Worm (Caenorhabditis elegans): ENCODE results near the gene oxy-4.

Gene oxy-4

DNA sequence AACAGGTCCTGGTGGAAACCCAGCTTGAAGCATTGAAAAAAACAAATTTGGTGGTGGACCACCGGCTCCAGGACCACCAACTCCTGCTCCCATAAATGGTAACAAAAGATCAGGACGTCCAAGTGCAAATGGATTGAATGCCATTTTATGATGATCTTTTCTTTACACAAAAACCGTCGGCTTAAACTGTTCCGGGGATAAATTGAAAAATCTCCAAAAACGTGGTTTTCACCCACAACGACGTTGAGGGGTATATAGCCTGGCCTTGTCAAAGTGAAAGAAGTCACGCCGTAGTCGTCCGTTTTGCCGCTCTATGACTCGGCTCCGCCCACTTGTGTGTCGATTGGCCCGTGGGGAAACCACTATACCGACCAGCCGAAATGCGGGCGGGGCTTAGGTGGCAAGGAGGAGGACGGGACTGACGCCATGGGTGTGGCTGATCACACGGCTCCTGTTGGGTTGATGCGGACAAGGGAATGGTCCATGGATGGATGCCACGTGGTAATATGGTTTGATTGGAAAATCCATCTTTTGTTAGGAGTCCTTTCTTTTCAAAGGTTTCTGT lies 22.5 kb downstream of the oxy-4 start, which contains the start of gene tbx-2 (continued):
- no peak for TF ChIP-seq lin-15B (tag; optimal IDR thresholded peaks at IDR 0.05)
- TF ChIP-seq fkh-10 (GFP tag; optimal IDR thresholded peaks at IDR 0.05), result no peak
- no peak for TF ChIP-seq unc-62 (GFP tag; optimal IDR thresholded peaks at IDR 0.05)
- no peak for TF ChIP-seq ztf-4 (tag; optimal IDR thresholded peaks at IDR 0.05)
- TF ChIP-seq unc-86 (tag; optimal IDR thresholded peaks at IDR 0.05), result no peak
- no peak for TF ChIP-seq aha-1 (tag; optimal IDR thresholded peaks at IDR 0.05)
- TF ChIP-seq efl-1 (optimal IDR thresholded peaks at IDR 0.05), result no peak
- peak in 1 of 2 experiments; percentile 90 for TF ChIP-seq efl-1 (GFP tag; optimal IDR thresholded peaks at IDR 0.05 in 1 of 2)
- no peak for TF ChIP-seq ceh-63 (GFP tag; optimal IDR thresholded peaks at IDR 0.05)
- no peak for TF ChIP-seq irx-1 (tag; optimal IDR thresholded peaks at IDR 0.05)
- TF ChIP-seq pax-3 (tag; optimal IDR thresholded peaks at IDR 0.05), result no peak
- TF ChIP-seq mdl-1 (tag; optimal IDR thresholded peaks at IDR 0.05), result peak in 1 of 2 experiments; percentile 9
- no peak for TF ChIP-seq fos-1 (tag; optimal IDR thresholded peaks at IDR 0.05)
- no peak for TF ChIP-seq skn-1 (tag; optimal IDR thresholded peaks at IDR 0.05)
- TF ChIP-seq elt-3 (tag; optimal IDR thresholded peaks at IDR 0.05), result no peak
- no peak for TF ChIP-seq sup-37 (GFP tag; optimal IDR thresholded peaks at IDR 0.05)
- no peak for TF ChIP-seq lin-13 (GFP tag; optimal IDR thresholded peaks at IDR 0.05)
- TF ChIP-seq nhr-237 (tag; optimal IDR thresholded peaks at IDR 0.05), result no peak
- TF ChIP-seq ztf-11 (tag; optimal IDR thresholded peaks at IDR 0.05), result no peak
- TF ChIP-seq lin-14 (GFP tag; optimal IDR thresholded peaks at IDR 0.05), result peak; percentile 23
- no peak for TF ChIP-seq pag-3 (tag; optimal IDR thresholded peaks at IDR 0.05; ENCODE audit: borderline replicate concordance, insufficient read depth)
- no peak for TF ChIP-seq fkh-4 (tag; optimal IDR thresholded peaks at IDR 0.05; ENCODE audit: borderline replicate concordance)
- no peak for TF ChIP-seq aly-2 (tag; optimal IDR thresholded peaks at IDR 0.05)
- no peak for TF ChIP-seq nhr-90 (tag; optimal IDR thresholded peaks at IDR 0.05; ENCODE audit: poor library complexity)
- TF ChIP-seq ceh-8 (GFP tag; optimal IDR thresholded peaks at IDR 0.05), result no peak
- TF ChIP-seq pqm-1 (tag; optimal IDR thresholded peaks at IDR 0.05), result no peak
- TF ChIP-seq zip-4 (GFP tag; optimal IDR thresholded peaks at IDR 0.05), result no peak
- TF ChIP-seq efl-3 (GFP tag; optimal IDR thresholded peaks at IDR 0.05), result no peak
- TF ChIP-seq blmp-1 (tag; optimal IDR thresholded peaks at IDR 0.05), result no peak
- TF ChIP-seq mab-9 (GFP tag; IDR thresholded peaks at IDR 0.05), result no peak
- TF ChIP-seq tlp-1 (tag; optimal IDR thresholded peaks at IDR 0.05), result no peak
- no peak for TF ChIP-seq lin-39 (tag; optimal IDR thresholded peaks at IDR 0.05)
- TF ChIP-seq C34B4.2 (tag; optimal IDR thresholded peaks at IDR 0.05), result no peak
- TF ChIP-seq vab-15 (tag; optimal IDR thresholded peaks at IDR 0.05), result no peak
- no peak for TF ChIP-seq alr-1 (tag; optimal IDR thresholded peaks at IDR 0.05; ENCODE audit: borderline replicate concordance)

DNA sequence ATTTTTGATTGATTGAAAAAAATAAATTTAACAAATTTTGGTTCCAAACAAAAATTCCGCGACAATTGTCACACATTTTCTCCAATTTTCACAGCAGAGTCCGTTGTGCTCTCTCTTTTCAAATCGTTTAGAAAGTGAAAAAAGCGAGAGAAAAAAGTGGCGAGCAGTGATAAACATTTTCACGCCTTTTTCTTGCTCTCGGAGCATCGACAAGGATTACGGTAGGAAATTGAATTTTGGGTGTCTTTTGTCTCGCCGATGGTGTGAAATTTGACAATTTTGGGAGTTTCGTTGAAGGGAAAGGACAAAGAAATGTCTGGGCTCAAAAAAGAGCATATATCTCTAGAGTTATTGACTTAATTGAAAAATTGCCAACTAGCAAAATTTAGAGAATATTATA lies 24.1 kb downstream of the oxy-4 start:
- TF ChIP-seq ces-1 (GFP tag; optimal IDR thresholded peaks at IDR 0.05), result no peak
- peak in 1 of 2 experiments; percentile 60 for TF ChIP-seq lsy-2 (tag; optimal IDR thresholded peaks at IDR 0.05)
- no peak for TF ChIP-seq efl-1 (optimal IDR thresholded peaks at IDR 0.05)
- TF ChIP-seq efl-1 (GFP tag; optimal IDR thresholded peaks at IDR 0.05 in 1 of 2), result peak in 1 of 2 experiments; percentile 46
- peak; percentile 20 for TF ChIP-seq rnt-1 (tag; optimal IDR thresholded peaks at IDR 0.05)
- TF ChIP-seq tbx-2 (tag; optimal IDR thresholded peaks at IDR 0.05), result peak; percentile 76

DNA sequence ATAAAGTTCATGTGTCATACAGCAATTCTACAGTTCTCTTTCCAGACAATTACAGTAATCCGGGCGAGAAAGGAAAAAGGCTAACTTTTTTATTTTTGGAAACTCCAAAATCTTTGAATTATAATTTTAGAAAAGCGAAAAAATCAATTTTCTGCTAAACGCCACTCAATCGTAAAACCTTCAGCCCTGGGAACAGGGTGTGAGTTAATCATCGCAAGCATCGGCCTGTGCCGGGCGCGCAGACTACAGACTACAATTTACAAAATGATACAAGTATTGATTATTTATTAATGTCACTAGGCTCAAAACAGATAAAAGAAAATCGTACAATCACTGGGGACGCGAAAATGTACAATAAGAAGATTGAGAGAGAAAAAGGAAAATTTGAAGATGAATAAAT lies 27.9 kb downstream of the oxy-4 start:
- no peak for TF ChIP-seq xbp-1 (tag; optimal IDR thresholded peaks at IDR 0.05)
- TF ChIP-seq ces-1 (GFP tag; optimal IDR thresholded peaks at IDR 0.05), result no peak
- TF ChIP-seq sptf-1 (tag; optimal IDR thresholded peaks at IDR 0.05), result no peak
- TF ChIP-seq fos-1 (tag; optimal IDR thresholded peaks at IDR 0.05), result no peak
- TF ChIP-seq ztf-4 (tag; optimal IDR thresholded peaks at IDR 0.05), result no peak
- no peak for TF ChIP-seq pax-3 (tag; optimal IDR thresholded peaks at IDR 0.05)
- no peak for TF ChIP-seq sup-37 (GFP tag; optimal IDR thresholded peaks at IDR 0.05)
- no peak for TF ChIP-seq nhr-19 (GFP tag; conservative IDR thresholded peaks at IDR 0.05)
- no peak for TF ChIP-seq lir-3 (tag; optimal IDR thresholded peaks at IDR 0.05; ENCODE audit: poor library complexity)
- TF ChIP-seq fkh-4 (tag; optimal IDR thresholded peaks at IDR 0.05; ENCODE audit: borderline replicate concordance), result no peak
- no peak for TF ChIP-seq lin-39 (tag; optimal IDR thresholded peaks at IDR 0.05)
